Fruit fly (Drosophila melanogaster) whole organism, embryonic: ENCODE data around the gene Vajk2.
A peak's percentile ranks its signal among the peaks of the same experiment; 100 is the strongest.

Source experiments
- B-H1 ChIP-seq: fragments of 200-800 bp; sonication (Bioruptor generic); IDR thresholded peaks from 3 replicates; pipeline ENCODE4 v1.3.6; 2022; ENCODE audit warnings: missing biosample characterization, missing genetic modification characterization
- CG11093 ChIP-seq: fragments of 200-800 bp; sonication (Bioruptor generic); IDR thresholded peaks from 3 replicates; pipeline ENCODE4 v1.3.6; 2022; ENCODE audit warnings: missing biosample characterization, missing genetic modification characterization
- CG11504 ChIP-seq: fragments of 200-800 bp; sonication (Bioruptor generic); optimal IDR thresholded peaks from 3 replicates; lab custom pipeline; 2019; ENCODE audit warnings: missing biosample characterization, mild to moderate bottlenecking, missing genetic modification characterization, moderate library complexity
- CG12942 ChIP-seq: fragments of 200-800 bp; sonication (Bioruptor generic); optimal IDR thresholded peaks from 3 replicates; lab custom pipeline; 2016; ENCODE audit warnings: missing biosample characterization, missing genetic modification characterization
- CG13775 ChIP-seq: fragments of 200-800 bp; sonication (Bioruptor generic); optimal IDR thresholded peaks from 3 replicates; lab custom pipeline; 2017; ENCODE audit warnings: missing biosample characterization, mild to moderate bottlenecking, missing genetic modification characterization
- CG14667 ChIP-seq: fragments of 200-800 bp; sonication (Bioruptor generic); IDR thresholded peaks from 2 replicates; pipeline ENCODE4 v1.3.6; 2022; ENCODE audit warnings: missing biosample characterization, missing genetic modification characterization
- CG15269 ChIP-seq: fragments of 200-800 bp; sonication (Bioruptor generic); optimal IDR thresholded peaks from 2 replicates; lab custom pipeline; 2018; ENCODE audit warnings: missing biosample characterization, mild to moderate bottlenecking, missing genetic modification characterization, moderate library complexity
- CG1529 ChIP-seq: fragments of 200-800 bp; sonication (Bioruptor generic); optimal IDR thresholded peaks from 3 replicates; lab custom pipeline; 2018; ENCODE audit warnings: missing biosample characterization, missing genetic modification characterization
- CG34224 ChIP-seq: fragments of 200-800 bp; sonication (Bioruptor generic); IDR thresholded peaks from 3 replicates; pipeline ENCODE4 v1.3.6; 2022; ENCODE audit warnings: missing biosample characterization, missing genetic modification characterization; ENCODE audit not compliant: partially characterized antibody
- CG34376 ChIP-seq: fragments of 200-800 bp; sonication (Bioruptor generic); optimal IDR thresholded peaks from 2 replicates; lab custom pipeline; 2018; ENCODE audit warnings: missing biosample characterization, mild to moderate bottlenecking, missing genetic modification characterization
- CG4328 ChIP-seq: fragments of 200-800 bp; sonication (Bioruptor generic); optimal IDR thresholded peaks from 3 replicates; lab custom pipeline; 2017; ENCODE audit warnings: missing biosample characterization, missing genetic modification reagents, missing genetic modification characterization
- CG7372 ChIP-seq: fragments of 200-800 bp; sonication (Bioruptor generic); IDR thresholded peaks from 2 replicates; pipeline ENCODE4 v1.3.6; 2022; ENCODE audit warnings: missing biosample characterization, missing genetic modification characterization
- CG7556 ChIP-seq: fragments of 200-800 bp; sonication (Bioruptor generic); optimal IDR thresholded peaks from 2 replicates; lab custom pipeline; 2017; ENCODE audit warnings: missing biosample characterization, mild to moderate bottlenecking, missing genetic modification characterization
- CG7839 ChIP-seq: fragments of 200-800 bp; sonication (Bioruptor generic); optimal IDR thresholded peaks from 3 replicates; lab custom pipeline; 2018; ENCODE audit warnings: missing biosample characterization, mild to moderate bottlenecking, missing genetic modification characterization, moderate library complexity
- CG8765 ChIP-seq: fragments of 200-800 bp; sonication (Bioruptor generic); IDR thresholded peaks from 2 replicates; pipeline ENCODE4 v1.3.6; 2022; ENCODE audit warnings: missing biosample characterization, missing genetic modification characterization
- CG9215 ChIP-seq: fragments of 200-800 bp; sonication (Bioruptor generic); IDR thresholded peaks from 2 replicates; pipeline ENCODE4 v1.3.6; 2022; ENCODE audit warnings: missing biosample characterization, missing genetic modification characterization
- D ChIP-seq, 2 experiments: fragments of 200-800 bp in 1 of 2; fragments of >200 bp in 1 of 2; sonication (Bioruptor generic) in 1 of 2; optimal IDR thresholded peaks; 2 replicates in 1 of 2; 3 replicates in 1 of 2; lab custom pipeline; 2017; ENCODE audit warnings: mild to moderate bottlenecking in 1 of 2, missing biosample characterization in 1 of 2, missing genetic modification characterization in 1 of 2, missing genetic modification reagents in 1 of 2
- Dbx ChIP-seq: fragments of 200-800 bp; sonication (Bioruptor generic); IDR thresholded peaks from 3 replicates; pipeline ENCODE4 v1.3.6; 2022; ENCODE audit warnings: missing biosample characterization, missing genetic modification characterization
- Dek ChIP-seq: fragments of 200-800 bp; sonication (Bioruptor generic); optimal IDR thresholded peaks from 3 replicates; lab custom pipeline; 2019; ENCODE audit warnings: missing biosample characterization, mild to moderate bottlenecking, missing genetic modification characterization, moderate library complexity
- Doc2 ChIP-seq: fragments of 200-800 bp; sonication (Bioruptor generic); IDR thresholded peaks from 2 replicates; pipeline ENCODE4 v1.3.6; 2022; ENCODE audit warnings: missing biosample characterization, missing genetic modification characterization
- E2f1 ChIP-seq: fragments of 200-800 bp; sonication (Bioruptor generic); IDR thresholded peaks from 2 replicates; pipeline ENCODE4 v1.3.6; 2022; ENCODE audit warnings: missing biosample characterization, missing genetic modification characterization
- Ets65A ChIP-seq: fragments of 200-800 bp; sonication (Bioruptor generic); peaks from one replicate; lab custom pipeline; 2016; ENCODE audit warnings: missing biosample characterization, missing genetic modification characterization
- Ets97D ChIP-seq: fragments of 200-800 bp; sonication (Bioruptor generic); optimal IDR thresholded peaks from 3 replicates; lab custom pipeline; 2016; ENCODE audit warnings: missing biosample characterization, missing genetic modification characterization
- HmgZ ChIP-seq: fragments of 200-800 bp; sonication (Bioruptor generic); optimal IDR thresholded peaks from 2 replicates; lab custom pipeline; 2018; ENCODE audit warnings: missing biosample characterization, mild to moderate bottlenecking, missing genetic modification characterization
- MBD-R2 ChIP-seq: fragments of 200-800 bp; sonication (Bioruptor generic); IDR thresholded peaks from 2 replicates; pipeline ENCODE4 v1.3.6; 2022; ENCODE audit warnings: missing biosample characterization, missing genetic modification characterization
- MESR4 ChIP-seq: fragments of 200-800 bp; sonication (Bioruptor generic); optimal IDR thresholded peaks from 2 replicates; lab custom pipeline; 2018; ENCODE audit warnings: missing biosample characterization, mild to moderate bottlenecking, missing genetic modification characterization, moderate library complexity
- Nf-YA ChIP-seq: fragments of 200-800 bp; sonication (Bioruptor generic); IDR thresholded peaks from 2 replicates; pipeline ENCODE4 v1.3.6; 2022; ENCODE audit warnings: missing biosample characterization, missing genetic modification characterization
- Nf-YB ChIP-seq: fragments of 200-800 bp; sonication (Bioruptor generic); optimal IDR thresholded peaks from 3 replicates; lab custom pipeline; 2019; ENCODE audit warnings: missing biosample characterization, mild to moderate bottlenecking, missing genetic modification characterization, moderate library complexity
- Nf-YC ChIP-seq: fragments of 200-800 bp; optimal IDR thresholded peaks from 3 replicates; lab custom pipeline; 2019; ENCODE audit warnings: missing biosample characterization, mild to moderate bottlenecking, missing genetic modification characterization, moderate library complexity
- Xrp1 ChIP-seq: fragments of 200-800 bp; sonication (Bioruptor generic); IDR thresholded peaks from 2 replicates; pipeline ENCODE4 v1.3.6; 2022; ENCODE audit warnings: missing biosample characterization, missing genetic modification characterization
- cg ChIP-seq: fragments of 200-800 bp; sonication (Bioruptor generic); optimal IDR thresholded peaks from 3 replicates; lab custom pipeline; 2019; ENCODE audit warnings: missing biosample characterization, mild to moderate bottlenecking, missing genetic modification characterization, moderate library complexity
- chinmo ChIP-seq: fragments of 200-800 bp; sonication (Bioruptor generic); IDR thresholded peaks from 4 replicates; pipeline ENCODE4 v1.3.6; 2022; ENCODE audit warnings: missing biosample characterization, missing genetic modification characterization; ENCODE audit not compliant: partially characterized antibody
- ci ChIP-seq: fragments of 200-800 bp; sonication (Bioruptor generic); IDR thresholded peaks from 3 replicates; pipeline ENCODE4 v1.3.6; 2022; ENCODE audit warnings: missing biosample characterization, missing genetic modification characterization
- crc ChIP-seq: fragments of 200-800 bp; sonication (Bioruptor generic); optimal IDR thresholded peaks from 2 replicates; lab custom pipeline; 2016; ENCODE audit warnings: missing biosample characterization, missing genetic modification characterization
- dmrt11E ChIP-seq: fragments of 200-800 bp; sonication (Bioruptor generic); optimal IDR thresholded peaks from 3 replicates; lab custom pipeline; 2018; ENCODE audit warnings: missing biosample characterization, mild to moderate bottlenecking, missing genetic modification characterization, moderate library complexity
- ewg ChIP-seq: fragments of 200-800 bp; sonication (Bioruptor generic); optimal IDR thresholded peaks from 3 replicates; lab custom pipeline; 2017; ENCODE audit warnings: mild to moderate bottlenecking, missing biosample characterization, missing genetic modification reagents, missing genetic modification characterization
- ham ChIP-seq: fragments of 200-800 bp; sonication (Bioruptor generic); IDR thresholded peaks from 2 replicates; pipeline ENCODE4 v1.3.6; 2022; ENCODE audit warnings: missing biosample characterization, missing genetic modification characterization
- hb ChIP-seq: fragments of 200-800 bp; sonication (Bioruptor generic); IDR thresholded peaks from 3 replicates; pipeline ENCODE4 v1.3.6; 2022; ENCODE audit warnings: missing biosample characterization, missing genetic modification characterization; ENCODE audit not compliant: partially characterized antibody
- kah ChIP-seq: fragments of 200-800 bp; sonication (Bioruptor generic); optimal IDR thresholded peaks from 2 replicates; lab custom pipeline; 2018; ENCODE audit warnings: missing biosample characterization, mild to moderate bottlenecking, missing genetic modification characterization
- klu ChIP-seq: fragments of 200-800 bp; sonication (Bioruptor generic); IDR thresholded peaks from 2 replicates; pipeline ENCODE4 v1.3.6; 2022; ENCODE audit warnings: missing biosample characterization, missing genetic modification characterization
- kni ChIP-seq: fragments of 200-800 bp; sonication (Bioruptor generic); optimal IDR thresholded peaks from 3 replicates; lab custom pipeline; 2017; ENCODE audit warnings: mild to moderate bottlenecking, missing biosample characterization, missing genetic modification reagents, missing genetic modification characterization
- knrl ChIP-seq: fragments of 200-800 bp; sonication (Bioruptor generic); IDR thresholded peaks from 3 replicates; pipeline ENCODE4 v1.3.6; 2022; ENCODE audit warnings: missing biosample characterization, missing genetic modification characterization; ENCODE audit not compliant: partially characterized antibody
- oc ChIP-seq: fragments of 200-800 bp; sonication (Bioruptor generic); optimal IDR thresholded peaks from 2 replicates; lab custom pipeline; 2018; ENCODE audit warnings: missing biosample characterization, mild to moderate bottlenecking, missing genetic modification characterization, moderate library complexity
- odd ChIP-seq: fragments of 200-800 bp; sonication (Bioruptor generic); optimal IDR thresholded peaks from 2 replicates; lab custom pipeline; 2017; ENCODE audit warnings: missing biosample characterization, mild to moderate bottlenecking, missing genetic modification characterization
- pan ChIP-seq, 4 experiments: fragments of >200 bp in 3 of 4; fragments of 200-800 bp in 1 of 4; sonication (Bioruptor generic) in 1 of 4; optimal IDR thresholded peaks in 3 of 4; IDR thresholded peaks in 1 of 4; 2 replicates each; pipeline versions ENCODE4 v1.3.6 to Lab custom; 2017 to 2022; ENCODE audit warnings: missing biosample characterization in 2 of 4, missing genetic modification characterization in 2 of 4, mixed read lengths in 1 of 4
- peb ChIP-seq: fragments of 200-800 bp; sonication (Bioruptor generic); IDR thresholded peaks from 2 replicates; pipeline ENCODE4 v1.3.6; 2022; ENCODE audit warnings: missing biosample characterization, missing genetic modification characterization
- psq ChIP-seq: fragments of 200-800 bp; sonication (Bioruptor generic); optimal IDR thresholded peaks from 2 replicates; lab custom pipeline; 2017; ENCODE audit warnings: missing biosample characterization, missing genetic modification characterization
- sisA ChIP-seq: fragments of 200-800 bp; sonication (Bioruptor generic); IDR thresholded peaks from 2 replicates; pipeline ENCODE4 v1.3.6; 2022; ENCODE audit warnings: missing biosample characterization, missing genetic modification characterization
- vfl ChIP-seq: fragments of 200-800 bp; sonication (Bioruptor generic); optimal IDR thresholded peaks from 2 replicates; lab custom pipeline; 2016; ENCODE audit warnings: missing biosample characterization, missing genetic modification characterization

The Vajk2 gene

DNA sequence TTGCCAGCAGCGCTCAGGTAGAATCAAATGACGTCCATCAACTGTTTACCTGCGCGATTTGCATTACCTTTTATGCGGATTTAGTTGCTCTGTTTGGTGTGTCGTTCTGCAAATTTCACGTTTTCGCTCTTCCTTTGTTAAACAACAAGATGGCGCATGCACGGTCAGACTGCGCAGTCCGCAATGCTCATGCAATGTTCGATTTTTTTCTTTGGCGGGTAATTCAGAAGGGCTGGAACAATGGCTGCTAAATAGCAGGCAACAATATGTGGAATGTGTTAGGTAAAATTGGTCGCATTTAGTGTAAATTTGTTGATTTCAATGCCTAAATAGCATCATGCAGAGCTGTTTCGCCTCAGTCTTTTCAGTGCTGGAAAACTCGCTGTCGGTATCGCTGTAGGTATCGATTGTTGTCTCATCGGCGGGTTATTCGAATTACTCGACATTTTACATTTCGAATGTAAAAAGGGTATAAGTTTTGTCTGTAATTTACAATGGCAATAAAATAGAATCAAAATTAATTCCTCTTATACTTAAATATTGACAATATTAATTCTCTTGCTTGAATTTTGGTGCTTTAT lies 30.1 kb downstream of the Vajk2 start, which contains the start of gene Smg5 (continued):
- peak; percentile 73 for TF ChIP-seq CG1529 (GFP tag; lab: Kevin White, UChicago)
- TF ChIP-seq D (optimal IDR thresholded peaks at IDR 0.05; lab: Kevin White, UChicago) = peak; percentile 97
- TF ChIP-seq D (GFP tag; optimal IDR thresholded peaks at IDR 0.05; lab: Kevin White, UChicago) = peak; percentile 89
- TF ChIP-seq MESR4 = peak; percentile 88
- peak; percentile 90 for TF ChIP-seq Doc2 (GFP tag; lab: Robert Waterston, UW)
- TF ChIP-seq psq (GFP tag; lab: Kevin White, UChicago) = peak; percentile 91
- TF ChIP-seq CG12942 (GFP tag; lab: Kevin White, UChicago) = peak; percentile 96
- peak; percentile 27 for TF ChIP-seq CG11504
- peak; percentile 93 for TF ChIP-seq Nf-YA (GFP tag; lab: Robert Waterston, UW)
- TF ChIP-seq Dek (tag; lab: Kevin White, UChicago) = peak; percentile 69
- TF ChIP-seq Xrp1 (GFP tag; lab: Robert Waterston, UW) = peak; percentile 98
- TF ChIP-seq CG11093 (GFP tag; lab: Robert Waterston, UW) = peak; percentile 84; the same call in 2 of the 3 replicates
- peak; percentile 96 for TF ChIP-seq CG7372
- peak; percentile 69 for TF ChIP-seq Nf-YB
- peak; percentile 84 for TF ChIP-seq crc (GFP tag; lab: Kevin White, UChicago)
- peak; percentile 98 for TF ChIP-seq sisA
- peak; percentile 37 for TF ChIP-seq CG34376
- TF ChIP-seq CG13775 (GFP tag; lab: Kevin White, UChicago) = peak; percentile 99
- TF ChIP-seq cg (GFP tag; lab: Kevin White, UChicago) = peak; percentile 69
- peak; percentile 95 for TF ChIP-seq HmgZ (tag; lab: Kevin White, UChicago)
- TF ChIP-seq odd (GFP tag; lab: Kevin White, UChicago) = no peak
- TF ChIP-seq ci (GFP tag; lab: Robert Waterston, UW) = peak; percentile 97
- TF ChIP-seq Nf-YC (tag; lab: Kevin White, UChicago) = peak; percentile 72
- peak; percentile 60; the same call in 1 of the 2 replicates for TF ChIP-seq ham (GFP tag; lab: Robert Waterston, UW)
- TF ChIP-seq hb = peak; percentile 96
- TF ChIP-seq CG34224 = peak; percentile 97
- peak; percentile 90 for TF ChIP-seq peb (GFP tag; lab: Robert Waterston, UW)
- TF ChIP-seq chinmo = peak; percentile 88; the same call in 1 of the 4 replicates
- TF ChIP-seq Ets65A (GFP tag; lab: Kevin White, UChicago) = peak; percentile 100
- peak; percentile 92 for TF ChIP-seq klu (GFP tag; lab: Robert Waterston, UW)
- TF ChIP-seq CG7839 = peak; percentile 79
- TF ChIP-seq dmrt11E (tag; lab: Kevin White, UChicago) = peak; percentile 98
- TF ChIP-seq Ets97D (GFP tag; lab: Kevin White, UChicago) = peak; percentile 96
- no peak for TF ChIP-seq pan (optimal IDR thresholded peaks at IDR 0.05; lab: Kevin White, UChicago)
- TF ChIP-seq pan (GFP tag; optimal IDR thresholded peaks at IDR 0.05 in 1 of 2, IDR thresholded peaks at IDR 0.05 in 1 of 2) = peak in 1 of 2 experiments; percentile 94
- TF ChIP-seq CG15269 (tag; lab: Kevin White, UChicago) = peak; percentile 80
- TF ChIP-seq oc = no peak
- peak; percentile 79 for TF ChIP-seq CG7556 (GFP tag; lab: Kevin White, UChicago)
- TF ChIP-seq CG8765 (GFP tag; lab: Robert Waterston, UW) = peak; percentile 96
- TF ChIP-seq vfl = peak; percentile 95
- peak; percentile 90 for TF ChIP-seq CG9215
- TF ChIP-seq kni (GFP tag; lab: Kevin White, UChicago) = peak; percentile 64
- TF ChIP-seq E2f1 (GFP tag; lab: Robert Waterston, UW) = peak; percentile 97
- TF ChIP-seq ewg (GFP tag; lab: Kevin White, UChicago) = peak; percentile 97
- peak; percentile 98 for TF ChIP-seq knrl (GFP tag; lab: Robert Waterston, UW)
- peak; percentile 92 for TF ChIP-seq B-H1
- peak; percentile 85 for TF ChIP-seq CG14667 (GFP tag; lab: Robert Waterston, UW)
- TF ChIP-seq CG4328 (GFP tag; lab: Kevin White, UChicago) = peak; percentile 76
- TF ChIP-seq MBD-R2 (GFP tag; lab: Robert Waterston, UW) = peak; percentile 86
- peak; percentile 98 for TF ChIP-seq Dbx
- TF ChIP-seq kah (GFP tag; lab: Kevin White, UChicago) = no peak
